Fruit fly (Drosophila melanogaster): Measurements from ENCODE around the gene amd.

DNA sequence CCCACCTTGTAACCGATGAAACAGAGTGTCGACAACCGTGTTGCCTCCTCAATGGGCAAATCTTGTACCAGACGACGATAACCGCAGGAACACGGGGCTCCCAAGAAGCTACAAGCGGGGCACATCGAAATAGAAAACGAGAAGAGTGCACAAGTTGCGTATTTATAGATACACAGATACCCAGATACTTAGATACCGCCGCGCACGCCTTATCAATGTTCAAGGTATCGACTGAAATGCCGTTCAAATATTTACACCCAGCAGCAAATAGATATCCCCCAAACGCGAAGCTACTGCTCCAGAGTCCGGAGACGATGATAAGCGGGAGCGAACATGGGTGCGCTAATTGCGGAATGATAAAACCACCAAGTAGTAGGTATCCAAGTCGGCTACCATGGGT, 11.3 kb upstream of the amd start:
- TF ChIP-seq tai (GFP tag; optimal IDR thresholded peaks at IDR 0.05) (no peak), usp (GFP tag; optimal IDR thresholded peaks at IDR 0.05) (no peak), br (GFP tag; optimal IDR thresholded peaks at IDR 0.05) (no peak), Rel (GFP tag; optimal IDR thresholded peaks at IDR 0.05) (no peak), Rel (tag; optimal IDR thresholded peaks at IDR 0.05) (no peak), N (GFP tag; optimal IDR thresholded peaks at IDR 0.05) (no peak), Hr78 (GFP tag; optimal IDR thresholded peaks at IDR 0.05) (no peak), Mio (GFP tag; optimal IDR thresholded peaks at IDR 0.05) (no peak), Sp1 (GFP tag; optimal IDR thresholded peaks at IDR 0.05) (no peak)
